Fruit fly (Drosophila melanogaster) S2 (cell line): ENCODE results near the gene CG18231.

Experiments used
- CG8478 ChIP-seq: fragments of >200 bp; optimal IDR thresholded peaks from 2 replicates; lab custom pipeline; 2018
- CTCF ChIP-seq, 2 experiments: fragments of >200 bp; optimal IDR thresholded peaks; 2 replicates each; lab custom pipeline; 2018

CG18231 gene

dm6 chr3L:18626451-18627079 lies 19.3 kb downstream of the CG18231 start:
- no peak for TF ChIP-seq CTCF (optimal IDR thresholded peaks at IDR 0.05; lab: Kevin White, UChicago)

dm6 chr3L:18627657-18628455 lies 20.6 kb downstream of the CG18231 start:
- TF ChIP-seq CTCF (optimal IDR thresholded peaks at IDR 0.05; lab: Kevin White, UChicago) (no peak), CG8478 (no peak)

- TF ChIP-seq CG8478 (no peak), CTCF (optimal IDR thresholded peaks at IDR 0.05; lab: Kevin White, UChicago) (no peak)
Observed at dm6 chr3L:18628458-18628857, 21.2 kb downstream of the CG18231 start.

dm6 chr3L:18629874-18630273 lies 22.6 kb downstream of the CG18231 start:
- no peak for TF ChIP-seq CTCF (optimal IDR thresholded peaks at IDR 0.05; lab: Kevin White, UChicago)
- no peak for TF ChIP-seq CG8478

- TF ChIP-seq CG8478 = no peak
- no peak for TF ChIP-seq CTCF (optimal IDR thresholded peaks at IDR 0.05; lab: Kevin White, UChicago)
Observed at dm6 chr3L:18632187-18632635, 24.9 kb downstream of the CG18231 start.

dm6 chr3L:18633084-18633483 lies 25.8 kb downstream of the CG18231 start:
- TF ChIP-seq CTCF (optimal IDR thresholded peaks at IDR 0.05; lab: Kevin White, UChicago) = no peak
- no peak for TF ChIP-seq CG8478

- TF ChIP-seq CG8478 (no peak), CTCF (optimal IDR thresholded peaks at IDR 0.05; lab: Kevin White, UChicago) (no peak)
Observed at dm6 chr3L:18634792-18635471, 27.7 kb downstream of the CG18231 start.

- no peak for TF ChIP-seq CG8478
- TF ChIP-seq CTCF (optimal IDR thresholded peaks at IDR 0.05; lab: Kevin White, UChicago) = no peak
Observed at dm6 chr3L:18636782-18637181, 29.5 kb downstream of the CG18231 start.

dm6 chr3L:18637348-18637747 lies 30.1 kb downstream of the CG18231 start:
- TF ChIP-seq CTCF (optimal IDR thresholded peaks at IDR 0.05; lab: Kevin White, UChicago) (no peak), CG8478 (no peak)

dm6 chr3L:18638043-18638442 lies 30.8 kb downstream of the CG18231 start:
- no peak for TF ChIP-seq CTCF (optimal IDR thresholded peaks at IDR 0.05; lab: Kevin White, UChicago)
- TF ChIP-seq CG8478 = no peak

dm6 chr3L:18638487-18638886 lies 31.2 kb downstream of the CG18231 start:
- no peak for TF ChIP-seq CTCF (optimal IDR thresholded peaks at IDR 0.05; lab: Kevin White, UChicago)
- TF ChIP-seq CG8478 = no peak

- TF ChIP-seq CG8478 (no peak), CTCF (optimal IDR thresholded peaks at IDR 0.05; lab: Kevin White, UChicago) (no peak)
Observed at dm6 chr3L:18640584-18641527, 33.6 kb downstream of the CG18231 start.

dm6 chr3L:18643222-18643621 lies 36.0 kb downstream of the CG18231 start:
- no peak for TF ChIP-seq CG8478
- TF ChIP-seq CTCF (optimal IDR thresholded peaks at IDR 0.05; lab: Kevin White, UChicago) = no peak

dm6 chr3L:18653737-18654136 lies 46.5 kb downstream of the CG18231 start:
- TF ChIP-seq CG8478 (no peak), CTCF (optimal IDR thresholded peaks at IDR 0.05; lab: Kevin White, UChicago) (no peak)
